Worm (Caenorhabditis elegans) whole organism, L3 larva: ENCODE measurements around the gene T22G5.1.

Experiments used
- R02D3.7 ChIP-seq: fragments of 150-350 bp; optimal IDR thresholded peaks from 2 replicates; lab custom pipeline; 2014; ENCODE audit warnings: missing biosample characterization, missing genetic modification characterization
- elt-2 ChIP-seq: sonication (generic microtip); optimal IDR thresholded peaks from 2 replicates; lab custom pipeline; 2016; ENCODE audit warnings: missing genetic modification reagents, mild to moderate bottlenecking, missing genetic modification characterization, missing compliant biosample characterization
- elt-3 ChIP-seq, 3 experiments: fragments of 150-350 bp in 1 of 3; sonication (generic microtip) in 2 of 3; optimal IDR thresholded peaks; 2 replicates in 2 of 3; 4 replicates in 1 of 3; lab custom pipeline; 2014 to 2017; ENCODE audit warnings: missing biosample characterization in 3 of 3, missing genetic modification characterization in 3 of 3
- lin-39 ChIP-seq: fragments of 150-350 bp; optimal IDR thresholded peaks from 2 replicates; lab custom pipeline; 2018; ENCODE audit warnings: missing biosample characterization, missing genetic modification reagents, missing genetic modification characterization
- mdl-1 ChIP-seq: fragments of 150-350 bp; optimal IDR thresholded peaks from 2 replicates; lab custom pipeline; 2014; ENCODE audit warnings: missing biosample characterization, missing genetic modification characterization
- nhr-237 ChIP-seq: fragments of 150-350 bp; optimal IDR thresholded peaks from 2 replicates; lab custom pipeline; 2014; ENCODE audit warnings: missing biosample characterization, missing genetic modification characterization
- tbx-2 ChIP-seq: sonication (generic microtip); optimal IDR thresholded peaks from 2 replicates; lab custom pipeline; 2016; ENCODE audit warnings: mild to moderate bottlenecking, missing genetic modification characterization, missing compliant biosample characterization

ce11 chrV:13890473-13890872, 13.8 kb downstream of the T22G5.1 start, which contains the start of gene lbp-8:
- TF ChIP-seq elt-3 (tag; optimal IDR thresholded peaks at IDR 0.05; lab: Kevin White, UChicago) (no peak), elt-2 (tag; lab: Kevin White, UChicago) (no peak), R02D3.7 (tag; lab: Kevin White, UChicago) (no peak), mdl-1 (tag; lab: Kevin White, UChicago) (no peak), nhr-237 (no peak), lin-39 (tag; lab: Kevin White, UChicago) (no peak), tbx-2 (tag; lab: Kevin White, UChicago) (no peak)
